Fruit fly (Drosophila melanogaster) whole organism, embryonic: ENCODE measurements around the gene CG17764.

Experiments
- Antp ChIP-seq: fragments of 200-800 bp; sonication (Bioruptor generic); optimal IDR thresholded peaks from 3 replicates; lab custom pipeline; 2016; ENCODE audit warnings: missing biosample characterization, missing genetic modification characterization
- Bgb ChIP-seq: fragments of 200-800 bp; sonication (Bioruptor generic); IDR thresholded peaks from 2 replicates; pipeline ENCODE4 v1.3.6; 2022; ENCODE audit warnings: missing biosample characterization, missing genetic modification characterization; ENCODE audit not compliant: partially characterized antibody
- CG11247 ChIP-seq: fragments of 200-800 bp; sonication (Bioruptor generic); IDR thresholded peaks from 2 replicates; pipeline ENCODE4 v1.3.6; 2022; ENCODE audit warnings: missing biosample characterization, missing genetic modification characterization
- CG11723 ChIP-seq: fragments of 200-800 bp; sonication (Bioruptor generic); optimal IDR thresholded peaks from 2 replicates; lab custom pipeline; 2017; ENCODE audit warnings: missing biosample characterization, mild to moderate bottlenecking, missing genetic modification characterization
- CG12236 ChIP-seq: fragments of 200-800 bp; sonication (Bioruptor generic); optimal IDR thresholded peaks from 2 replicates; lab custom pipeline; 2016; ENCODE audit warnings: missing biosample characterization, missing genetic modification characterization
- CG12769 ChIP-seq: fragments of 200-800 bp; sonication (Bioruptor generic); optimal IDR thresholded peaks from 2 replicates; lab custom pipeline; 2019; ENCODE audit warnings: missing biosample characterization, mild to moderate bottlenecking, missing genetic modification characterization, moderate library complexity
- CG13287 ChIP-seq: fragments of 200-800 bp; sonication (Bioruptor generic); IDR thresholded peaks from 2 replicates; pipeline ENCODE4 v1.3.6; 2022; ENCODE audit warnings: missing biosample characterization, missing genetic modification characterization; ENCODE audit not compliant: partially characterized antibody
- CG15269 ChIP-seq: fragments of 200-800 bp; sonication (Bioruptor generic); optimal IDR thresholded peaks from 2 replicates; lab custom pipeline; 2018; ENCODE audit warnings: missing biosample characterization, mild to moderate bottlenecking, missing genetic modification characterization, moderate library complexity
- CG16779 ChIP-seq: fragments of 200-800 bp; sonication (Bioruptor generic); IDR thresholded peaks from 2 replicates; pipeline ENCODE4 v1.3.6; 2022; ENCODE audit warnings: missing biosample characterization, missing genetic modification characterization
- CG17361 ChIP-seq: fragments of 200-800 bp; sonication (Bioruptor generic); IDR thresholded peaks from 3 replicates; pipeline ENCODE4 v1.3.6; 2022; ENCODE audit warnings: missing biosample characterization, missing genetic modification characterization
- CG17829 ChIP-seq: fragments of 200-800 bp; optimal IDR thresholded peaks from 2 replicates; lab custom pipeline; 2019; ENCODE audit warnings: missing biosample characterization, mild to moderate bottlenecking, missing genetic modification characterization, moderate library complexity
- CG1792 ChIP-seq: fragments of 200-800 bp; sonication (Bioruptor generic); optimal IDR thresholded peaks from 2 replicates; lab custom pipeline; 2016; ENCODE audit warnings: missing biosample characterization, missing genetic modification characterization
- CG18476 ChIP-seq: fragments of 200-800 bp; sonication (Bioruptor generic); optimal IDR thresholded peaks from 2 replicates; lab custom pipeline; 2016; ENCODE audit warnings: missing biosample characterization, mild to moderate bottlenecking, missing genetic modification characterization
- CG2875 ChIP-seq: fragments of 200-800 bp; sonication (Bioruptor generic); optimal IDR thresholded peaks from 2 replicates; lab custom pipeline; 2017; ENCODE audit warnings: missing biosample characterization, mild to moderate bottlenecking, missing genetic modification characterization, missing genetic modification reagents
- CG30403 ChIP-seq: fragments of 200-800 bp; sonication (Bioruptor generic); optimal IDR thresholded peaks from 3 replicates; lab custom pipeline; 2016; ENCODE audit warnings: missing biosample characterization, missing genetic modification characterization
- CG31224 ChIP-seq: fragments of 200-800 bp; sonication (Bioruptor generic); IDR thresholded peaks from 2 replicates; pipeline ENCODE4 v1.3.6; 2022; ENCODE audit warnings: missing biosample characterization, missing genetic modification characterization
- CG34224 ChIP-seq: fragments of 200-800 bp; sonication (Bioruptor generic); IDR thresholded peaks from 3 replicates; pipeline ENCODE4 v1.3.6; 2022; ENCODE audit warnings: missing biosample characterization, missing genetic modification characterization; ENCODE audit not compliant: partially characterized antibody
- CG34376 ChIP-seq: fragments of 200-800 bp; sonication (Bioruptor generic); optimal IDR thresholded peaks from 2 replicates; lab custom pipeline; 2018; ENCODE audit warnings: missing biosample characterization, mild to moderate bottlenecking, missing genetic modification characterization
- CG42726 ChIP-seq: fragments of 200-800 bp; sonication (Bioruptor generic); IDR thresholded peaks from 2 replicates; pipeline ENCODE4 v1.3.6; 2022; ENCODE audit warnings: missing biosample characterization, missing genetic modification characterization; ENCODE audit not compliant: partially characterized antibody
- CG6272 ChIP-seq: fragments of 200-800 bp; sonication (Bioruptor generic); IDR thresholded peaks from 2 replicates; pipeline ENCODE4 v1.3.6; 2022; ENCODE audit warnings: missing biosample characterization, missing genetic modification characterization
- CG9817 ChIP-seq: fragments of 200-800 bp; sonication (Bioruptor generic); optimal IDR thresholded peaks from 2 replicates; lab custom pipeline; 2018; ENCODE audit warnings: missing biosample characterization, mild to moderate bottlenecking, missing genetic modification characterization, moderate library complexity
- Hand ChIP-seq: fragments of 200-800 bp; sonication (Bioruptor generic); optimal IDR thresholded peaks from 2 replicates; lab custom pipeline; 2017; ENCODE audit warnings: mild to moderate bottlenecking, missing biosample characterization, missing genetic modification reagents, missing genetic modification characterization
- MBD-R2 ChIP-seq: fragments of 200-800 bp; sonication (Bioruptor generic); IDR thresholded peaks from 2 replicates; pipeline ENCODE4 v1.3.6; 2022; ENCODE audit warnings: missing biosample characterization, missing genetic modification characterization
- Max ChIP-seq: fragments of 200-800 bp; sonication (Bioruptor generic); optimal IDR thresholded peaks from 2 replicates; lab custom pipeline; 2016; ENCODE audit warnings: missing biosample characterization, mild to moderate bottlenecking, missing genetic modification characterization
- NK7.1 ChIP-seq: fragments of 200-800 bp; sonication (Bioruptor generic); optimal IDR thresholded peaks from 3 replicates; lab custom pipeline; 2016; ENCODE audit warnings: missing biosample characterization, missing genetic modification characterization
- NfI ChIP-seq: fragments of 200-800 bp; sonication (Bioruptor generic); optimal IDR thresholded peaks from 3 replicates; lab custom pipeline; 2018; ENCODE audit warnings: missing biosample characterization, mild to moderate bottlenecking, missing genetic modification characterization, moderate library complexity
- Optix ChIP-seq: fragments of 200-800 bp; sonication (Bioruptor generic); IDR thresholded peaks from 3 replicates; pipeline ENCODE4 v1.3.6; 2022; ENCODE audit warnings: missing biosample characterization, missing genetic modification characterization
- Poxn ChIP-seq: fragments of 200-800 bp; sonication (Bioruptor generic); IDR thresholded peaks from 2 replicates; pipeline ENCODE4 v1.3.6; 2022; ENCODE audit warnings: missing biosample characterization, missing genetic modification characterization
- Sox100B ChIP-seq: fragments of 200-800 bp; sonication (Bioruptor generic); optimal IDR thresholded peaks from 3 replicates; lab custom pipeline; 2018; ENCODE audit warnings: missing biosample characterization, mild to moderate bottlenecking, missing genetic modification characterization
- YL-1 ChIP-seq: fragments of 200-800 bp; sonication (Bioruptor generic); optimal IDR thresholded peaks from 3 replicates; lab custom pipeline; 2017; ENCODE audit warnings: missing biosample characterization, mild to moderate bottlenecking, missing genetic modification characterization
- amos ChIP-seq: fragments of 200-800 bp; sonication (Bioruptor generic); IDR thresholded peaks from 2 replicates; pipeline ENCODE4 v1.3.6; 2022; ENCODE audit warnings: missing biosample characterization, missing genetic modification characterization; ENCODE audit not compliant: partially characterized antibody
- ash1 ChIP-seq: fragments of 200-800 bp; sonication (Bioruptor generic); optimal IDR thresholded peaks from 2 replicates; lab custom pipeline; 2018; ENCODE audit warnings: missing biosample characterization, mild to moderate bottlenecking, missing genetic modification characterization
- bcd ChIP-seq: fragments of 200-800 bp; sonication (Bioruptor generic); optimal IDR thresholded peaks from 2 replicates; lab custom pipeline; 2017; ENCODE audit warnings: missing biosample characterization, mild to moderate bottlenecking, missing genetic modification characterization
- croc ChIP-seq: fragments of 200-800 bp; sonication (Bioruptor generic); conservative IDR thresholded peaks from 3 replicates; pipeline ENCODE4 v1.3.6; 2022; ENCODE audit warnings: missing biosample characterization, missing genetic modification characterization
- cwo ChIP-seq: fragments of 200-800 bp; sonication (Bioruptor generic); optimal IDR thresholded peaks from 3 replicates; lab custom pipeline; 2017; ENCODE audit warnings: missing biosample characterization, missing genetic modification characterization, mild to moderate bottlenecking, moderate library complexity, missing genetic modification reagents
- danr ChIP-seq: fragments of 200-800 bp; sonication (Bioruptor generic); IDR thresholded peaks from 2 replicates; pipeline ENCODE4 v1.3.6; 2022; ENCODE audit warnings: missing biosample characterization, missing genetic modification characterization
- dpn ChIP-seq, 2 experiments: fragments of 200-800 bp; sonication (Bioruptor generic); optimal IDR thresholded peaks; 3 replicates each; lab custom pipeline; 2016; ENCODE audit warnings: missing biosample characterization in 2 of 2, missing genetic modification characterization in 2 of 2
- ems ChIP-seq: fragments of 200-800 bp; sonication (Bioruptor generic); optimal IDR thresholded peaks from 3 replicates; lab custom pipeline; 2016; ENCODE audit warnings: missing biosample characterization, missing genetic modification characterization
- grau ChIP-seq: fragments of 200-800 bp; optimal IDR thresholded peaks from 3 replicates; lab custom pipeline; 2019; ENCODE audit warnings: missing biosample characterization, mild to moderate bottlenecking, missing genetic modification characterization, moderate library complexity
- hth ChIP-seq: fragments of >200 bp; optimal IDR thresholded peaks from 2 replicates; lab custom pipeline; 2017; ENCODE audit warnings: inconsistent platforms
- mld ChIP-seq: fragments of 200-800 bp; sonication (Bioruptor generic); IDR thresholded peaks from 3 replicates; pipeline ENCODE4 v1.3.6; 2022; ENCODE audit warnings: missing biosample characterization, missing genetic modification characterization; ENCODE audit not compliant: partially characterized antibody
- nerfin-1 ChIP-seq: fragments of 200-800 bp; sonication (Bioruptor generic); optimal IDR thresholded peaks from 3 replicates; lab custom pipeline; 2019; ENCODE audit warnings: missing biosample characterization, mild to moderate bottlenecking, missing genetic modification characterization, moderate library complexity
- pan ChIP-seq, 4 experiments: fragments of >200 bp in 3 of 4; fragments of 200-800 bp in 1 of 4; sonication (Bioruptor generic) in 1 of 4; optimal IDR thresholded peaks in 3 of 4; IDR thresholded peaks in 1 of 4; 2 replicates each; pipeline versions ENCODE4 v1.3.6 to Lab custom; 2017 to 2022; ENCODE audit warnings: missing biosample characterization in 2 of 4, missing genetic modification characterization in 2 of 4, mixed read lengths in 1 of 4
- pum ChIP-seq: fragments of 200-800 bp; sonication (Bioruptor generic); optimal IDR thresholded peaks from 2 replicates; lab custom pipeline; 2016; ENCODE audit warnings: missing biosample characterization, missing genetic modification characterization
- ranshi ChIP-seq: fragments of 200-800 bp; sonication (Bioruptor generic); IDR thresholded peaks from 2 replicates; pipeline ENCODE4 v1.3.6; 2022; ENCODE audit warnings: missing biosample characterization, missing genetic modification characterization
- row ChIP-seq: fragments of 200-800 bp; sonication (Bioruptor generic); IDR thresholded peaks from 3 replicates; pipeline ENCODE4 v1.3.6; 2022; ENCODE audit warnings: missing biosample characterization, missing genetic modification characterization
- stwl ChIP-seq: fragments of 200-800 bp; sonication (Bioruptor generic); optimal IDR thresholded peaks from 3 replicates; lab custom pipeline; 2018; ENCODE audit warnings: missing biosample characterization, mild to moderate bottlenecking, missing genetic modification characterization, moderate library complexity
- vfl ChIP-seq: fragments of 200-800 bp; sonication (Bioruptor generic); optimal IDR thresholded peaks from 2 replicates; lab custom pipeline; 2016; ENCODE audit warnings: missing biosample characterization, missing genetic modification characterization

The CG17764 gene

DNA sequence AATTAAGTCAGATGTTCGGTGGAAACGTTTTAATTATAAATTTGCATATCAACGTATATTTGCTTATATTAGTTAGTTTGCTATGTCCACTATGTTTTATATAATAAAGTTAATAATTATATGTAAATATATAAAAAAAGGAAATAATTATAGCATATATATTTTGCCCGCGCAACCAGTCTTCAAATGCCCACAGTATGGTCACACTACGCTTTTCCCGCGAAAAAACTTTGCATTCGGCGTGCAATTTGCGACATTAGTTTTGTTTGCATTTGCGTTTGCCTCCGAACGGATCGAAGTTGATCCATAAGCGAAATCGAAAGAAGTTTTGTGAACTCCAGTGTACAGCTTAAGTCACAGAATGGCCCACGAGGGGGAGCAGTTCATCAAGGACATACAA lies 16.4 kb upstream of the CG17764 start, which contains the start of gene Mcm3 (continued):
- TF ChIP-seq pan (optimal IDR thresholded peaks at IDR 0.05; lab: Kevin White, UChicago) = no peak
- TF ChIP-seq pan (GFP tag; optimal IDR thresholded peaks at IDR 0.05 in 1 of 2, IDR thresholded peaks at IDR 0.05 in 1 of 2) = no peak
- 0 out of 3 replicates have a peak, but pooled peaks have one; percentile 10 for TF ChIP-seq row (GFP tag; lab: Robert Waterston, UW)
- no peak for TF ChIP-seq vfl (GFP tag; lab: Kevin White, UChicago)
- no peak for TF ChIP-seq CG6272 (GFP tag; lab: Robert Waterston, UW)
- no peak for TF ChIP-seq dpn (GFP tag; optimal IDR thresholded peaks at IDR 0.05; lab: Kevin White, UChicago)
- TF ChIP-seq CG9817 = no peak
- no peak for TF ChIP-seq Poxn (GFP tag; lab: Robert Waterston, UW)
- peak; percentile 28; the same call in 1 of the 2 replicates for TF ChIP-seq MBD-R2 (GFP tag; lab: Robert Waterston, UW)

DNA sequence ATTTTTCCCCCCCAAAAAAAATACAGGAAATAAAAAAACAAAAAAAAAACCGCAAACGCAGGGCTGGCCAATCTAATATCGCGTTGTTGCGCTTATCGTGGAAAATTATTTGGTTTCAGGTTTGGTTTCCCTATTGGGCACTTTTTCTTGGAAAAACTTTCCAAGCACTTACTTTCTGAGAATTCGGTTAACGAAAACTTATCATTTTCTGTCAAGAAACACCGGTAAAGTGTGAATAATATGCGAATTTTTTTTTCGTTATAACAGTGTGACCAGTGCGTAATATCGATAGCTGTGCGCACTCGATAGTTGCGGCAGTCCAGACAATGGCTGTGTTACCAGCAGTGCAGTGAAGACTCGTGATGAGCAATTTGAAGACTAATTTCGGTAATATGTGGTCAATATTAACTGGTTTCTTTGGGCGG lies 15.3 kb upstream of the CG17764 start, which contains the start of gene Rnp4F:
TSS of gene Rnp4F (minus strand) at position 238 of the 425 bp plus-strand sequence.
- no peak for TF ChIP-seq cwo (GFP tag; lab: Kevin White, UChicago)
- TF ChIP-seq CG12769 (tag; lab: Kevin White, UChicago) = no peak
- TF ChIP-seq ranshi (GFP tag; lab: Robert Waterston, UW) = peak; percentile 71
- no peak for TF ChIP-seq CG16779 (GFP tag; lab: Robert Waterston, UW)
- TF ChIP-seq bcd (GFP tag; lab: Kevin White, UChicago) = peak; percentile 73
- peak; percentile 11 for TF ChIP-seq CG15269
- no peak for TF ChIP-seq CG2875 (GFP tag; lab: Kevin White, UChicago)
- peak; percentile 83 for TF ChIP-seq CG42726 (GFP tag; lab: Robert Waterston, UW)
- peak; percentile 56 for TF ChIP-seq NK7.1 (GFP tag; lab: Kevin White, UChicago)
- peak; percentile 88 for TF ChIP-seq amos (GFP tag; lab: Robert Waterston, UW)
- TF ChIP-seq pum (GFP tag; lab: Kevin White, UChicago) = peak; percentile 72
- TF ChIP-seq danr = no peak
- peak; percentile 37 for TF ChIP-seq stwl (tag; lab: Kevin White, UChicago)
- peak; percentile 78 for TF ChIP-seq CG13287
- TF ChIP-seq mld (GFP tag; lab: Robert Waterston, UW) = peak; percentile 61; the same call in 2 of the 3 replicates
- peak; percentile 43 for TF ChIP-seq YL-1 (GFP tag; lab: Kevin White, UChicago)
- peak; percentile 58 for TF ChIP-seq ems (GFP tag; lab: Kevin White, UChicago)
- TF ChIP-seq CG1792 (GFP tag; lab: Kevin White, UChicago) = peak; percentile 45
- TF ChIP-seq Hand (GFP tag; lab: Kevin White, UChicago) = no peak
- TF ChIP-seq CG17361 (GFP tag; lab: Robert Waterston, UW) = no peak; the same call in 1 of the 3 replicates
- no peak for TF ChIP-seq CG11723 (GFP tag; lab: Kevin White, UChicago)
- TF ChIP-seq CG30403 (GFP tag; lab: Kevin White, UChicago) = peak; percentile 74
- peak; percentile 84 for TF ChIP-seq Bgb (GFP tag; lab: Robert Waterston, UW)
- no peak for TF ChIP-seq CG12236
- TF ChIP-seq ash1 = no peak
- peak; percentile 6 for TF ChIP-seq nerfin-1 (tag; lab: Kevin White, UChicago)
- TF ChIP-seq croc (GFP tag; lab: Robert Waterston, UW) = peak; percentile 43
- no peak for TF ChIP-seq Sox100B (GFP tag; lab: Kevin White, UChicago)
- peak; percentile 47 for TF ChIP-seq CG31224 (GFP tag; lab: Robert Waterston, UW)
- peak; percentile 64 for TF ChIP-seq CG34224
- TF ChIP-seq grau (tag; lab: Kevin White, UChicago) = peak; percentile 97
- TF ChIP-seq CG34376 (GFP tag; lab: Kevin White, UChicago) = peak; percentile 56
- TF ChIP-seq CG18476 (GFP tag; lab: Kevin White, UChicago) = no peak
- TF ChIP-seq Antp (GFP tag; lab: Kevin White, UChicago) = peak; percentile 78
- TF ChIP-seq Optix (GFP tag; lab: Robert Waterston, UW) = peak; percentile 57; the same call in 2 of the 3 replicates
- TF ChIP-seq NfI (GFP tag; lab: Kevin White, UChicago) = peak; percentile 64
- TF ChIP-seq Max (GFP tag; lab: Kevin White, UChicago) = peak; percentile 47
- TF ChIP-seq CG11247 (GFP tag; lab: Robert Waterston, UW) = peak; percentile 68
- no peak for TF ChIP-seq hth (lab: Kevin White, UChicago)
- peak; percentile 35 for TF ChIP-seq CG17829 (tag; lab: Kevin White, UChicago)
